Worm (Caenorhabditis elegans) whole organism, midembryonic: ENCODE results near the gene nhr-253.

Experiments used
- cog-1 ChIP-seq: sonication (generic microtip); optimal IDR thresholded peaks from 2 replicates; lab custom pipeline; 2016; ENCODE audit warnings: missing genetic modification characterization, missing compliant biosample characterization
- flt-1 ChIP-seq: fragments of 200-800 bp; sonication (Bioruptor generic); IDR thresholded peaks from 2 replicates; pipeline ENCODE4 v1.3.6; 2022; ENCODE audit warnings: missing genetic modification characterization, missing compliant biosample characterization
- med-1 ChIP-seq: sonication (generic microtip); optimal IDR thresholded peaks from 2 replicates; lab custom pipeline; 2017; ENCODE audit warnings: missing genetic modification characterization, mild to moderate bottlenecking, missing compliant biosample characterization, antibody characterized with exemption, missing genetic modification reagents; ENCODE audit not compliant: insufficient read depth
- ztf-23 ChIP-seq: fragments of 200-800 bp; sonication (Bioruptor generic); IDR thresholded peaks from 2 replicates; pipeline ENCODE4 v1.3.6; 2022; ENCODE audit warnings: missing genetic modification reagents, missing genetic modification characterization, missing compliant biosample characterization

DNA sequence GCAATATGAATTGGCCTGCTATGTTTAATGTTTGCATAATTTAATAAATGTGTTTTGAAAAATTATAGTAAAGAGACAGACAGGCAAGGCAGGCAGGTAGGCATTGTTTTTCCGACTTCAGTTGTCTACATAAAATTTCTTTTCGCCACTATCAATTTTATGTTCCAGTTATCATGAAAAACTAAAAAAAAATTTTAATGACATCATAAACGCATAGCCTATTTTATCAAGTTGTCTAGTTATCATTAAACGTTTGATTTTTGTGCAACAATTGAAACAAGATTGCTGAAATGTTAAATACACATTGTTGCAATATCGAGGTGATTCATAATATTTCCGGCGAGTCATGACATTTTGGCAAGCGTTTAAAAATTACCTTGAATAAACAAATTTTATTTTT is 18.7 kb downstream of the nhr-253 start:
- TF ChIP-seq cog-1, result no peak
- TF ChIP-seq ztf-23 (GFP tag; lab: Robert Waterston, UW), result no peak
- TF ChIP-seq flt-1 (GFP tag; lab: Robert Waterston, UW), result no peak
- no peak for TF ChIP-seq med-1 (GFP tag; lab: Kevin White, UChicago)
